Fruit fly (Drosophila melanogaster): ENCODE measurements around the gene CG7296.

DNA sequence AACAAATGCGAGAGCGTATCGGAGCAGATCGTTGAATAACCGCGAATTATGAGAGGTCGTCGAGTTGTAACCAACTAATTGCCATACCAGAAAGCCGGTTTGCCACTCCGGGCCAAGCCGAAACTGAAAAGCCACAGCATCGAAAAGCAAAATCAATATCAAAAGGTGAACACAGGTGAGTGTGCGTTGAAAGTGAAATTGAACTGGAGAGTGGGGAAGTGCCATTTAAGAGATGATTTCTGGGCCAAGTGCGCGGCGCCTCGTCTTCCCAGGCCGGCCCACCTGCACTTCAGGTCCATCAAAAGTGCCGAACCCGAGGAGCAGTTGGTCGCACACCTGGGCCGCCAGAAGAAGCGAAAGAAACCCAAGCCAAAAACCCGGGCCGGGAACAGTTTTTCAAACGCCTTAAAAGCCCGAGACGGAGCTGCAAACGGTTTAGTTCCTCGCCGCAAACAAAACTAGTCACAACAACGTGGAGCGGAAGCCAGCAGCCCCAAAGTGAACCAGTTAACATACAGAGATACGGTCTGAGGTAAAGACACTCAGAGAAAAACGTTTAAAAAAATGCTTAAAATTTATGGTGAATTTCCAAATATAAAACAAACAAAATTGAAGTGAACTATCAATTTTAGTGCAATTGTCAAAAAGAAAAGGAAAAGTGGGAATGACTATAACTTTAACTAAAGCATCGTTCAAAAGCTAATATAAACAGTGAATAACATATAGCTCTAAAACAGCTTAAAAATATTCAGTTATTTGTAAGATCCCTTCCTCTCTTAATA lies 9.7 kb downstream of the CG7296 start, which contains the start of gene CG17104:
- TF ChIP-seq usp (GFP tag; optimal IDR thresholded peaks at IDR 0.05) (no peak), pan (optimal IDR thresholded peaks at IDR 0.05) (no peak)

All from whole organism.